Fruit fly (Drosophila melanogaster) Kc167 (cell line): ENCODE measurements around the gene CG34456.

ENCODE experiments used
- Myc ChIP-seq: fragments of >200 bp; optimal IDR thresholded peaks from 2 replicates; lab custom pipeline; 2017; ENCODE audit warnings: missing external identifiers
- Sin3A ChIP-seq: fragments of >200 bp; optimal IDR thresholded peaks from 2 replicates; lab custom pipeline; 2018; ENCODE audit warnings: missing external identifiers
- h ChIP-seq: fragments of >200 bp; optimal IDR thresholded peaks from 3 replicates; lab custom pipeline; 2018; ENCODE audit warnings: missing external identifiers
- insv ChIP-seq: fragments of >200 bp; optimal IDR thresholded peaks from 3 replicates; lab custom pipeline; 2018; ENCODE audit warnings: missing external identifiers
- psq ChIP-seq: fragments of >200 bp; optimal IDR thresholded peaks from 2 replicates; lab custom pipeline; 2017; ENCODE audit warnings: missing external identifiers
- ttk ChIP-seq: sonication (Bioruptor generic); optimal IDR thresholded peaks from 2 replicates; lab custom pipeline; 2017; ENCODE audit warnings: missing external identifiers

Gene CG34456

DNA sequence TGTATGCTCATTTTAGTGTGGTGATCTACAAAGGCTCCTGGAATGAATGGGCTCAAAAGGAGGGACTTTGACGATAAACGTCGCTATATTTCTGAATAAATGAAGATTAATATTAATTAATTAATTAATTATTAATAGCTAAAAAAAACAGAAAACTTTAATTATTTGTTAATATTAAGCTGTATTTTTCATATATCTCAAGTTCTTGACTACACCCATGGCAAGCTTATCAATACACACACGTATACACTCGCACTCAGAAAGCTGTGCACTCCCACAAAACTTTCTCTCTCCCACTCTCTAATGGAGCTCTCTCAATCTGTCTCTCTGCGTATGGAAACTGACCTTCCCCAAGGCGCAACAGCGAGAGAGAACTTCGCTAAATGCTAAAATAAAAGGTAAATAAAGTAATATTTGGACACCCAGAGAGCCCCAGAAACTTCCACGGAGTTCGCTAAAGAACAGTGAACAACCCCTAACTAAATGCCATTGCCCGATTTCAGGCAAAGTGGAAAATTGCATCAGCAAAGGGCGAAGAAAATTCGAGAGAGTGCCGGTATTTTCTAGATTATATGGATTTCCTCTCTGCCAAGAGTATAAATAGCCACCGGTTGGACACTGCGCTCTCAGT, 11.6 kb downstream of the CG34456 start:
- TF ChIP-seq psq (lab: Kevin White, UChicago) (no peak), Myc (no peak), Sin3A (lab: Kevin White, UChicago) (no peak)

dm6 chr3L:9375130-9375529, 13.2 kb downstream of the CG34456 start, which contains the start of gene CG4461:
Gene CG4461, plus strand, starts transcription at chr3L:9375430.
- TF ChIP-seq Sin3A (lab: Kevin White, UChicago) = no peak

DNA sequence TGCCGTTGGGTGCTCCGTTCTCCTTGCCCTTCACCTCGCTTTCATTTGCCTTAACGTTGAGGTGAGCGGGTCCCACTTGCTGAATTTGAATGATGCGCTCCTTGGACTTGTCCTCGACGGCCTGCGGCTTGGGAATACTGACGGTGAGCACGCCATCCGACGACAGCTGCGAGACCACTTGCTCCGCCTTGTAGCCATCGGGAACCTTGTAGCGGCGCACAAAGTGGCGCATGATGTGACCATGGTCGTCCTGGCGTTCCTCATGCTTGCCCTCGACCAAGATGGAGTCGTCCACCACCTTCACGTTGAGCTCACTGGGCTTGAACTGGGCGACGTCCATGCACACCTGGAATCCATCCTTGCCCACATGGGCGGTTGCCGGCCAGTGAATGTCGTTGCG, 14.7 kb downstream of the CG34456 start:
- TF ChIP-seq insv (no peak), psq (lab: Kevin White, UChicago) (no peak), h (no peak), Sin3A (lab: Kevin White, UChicago) (no peak), ttk (lab: Kevin White, UChicago) (no peak), Myc (no peak)

DNA sequence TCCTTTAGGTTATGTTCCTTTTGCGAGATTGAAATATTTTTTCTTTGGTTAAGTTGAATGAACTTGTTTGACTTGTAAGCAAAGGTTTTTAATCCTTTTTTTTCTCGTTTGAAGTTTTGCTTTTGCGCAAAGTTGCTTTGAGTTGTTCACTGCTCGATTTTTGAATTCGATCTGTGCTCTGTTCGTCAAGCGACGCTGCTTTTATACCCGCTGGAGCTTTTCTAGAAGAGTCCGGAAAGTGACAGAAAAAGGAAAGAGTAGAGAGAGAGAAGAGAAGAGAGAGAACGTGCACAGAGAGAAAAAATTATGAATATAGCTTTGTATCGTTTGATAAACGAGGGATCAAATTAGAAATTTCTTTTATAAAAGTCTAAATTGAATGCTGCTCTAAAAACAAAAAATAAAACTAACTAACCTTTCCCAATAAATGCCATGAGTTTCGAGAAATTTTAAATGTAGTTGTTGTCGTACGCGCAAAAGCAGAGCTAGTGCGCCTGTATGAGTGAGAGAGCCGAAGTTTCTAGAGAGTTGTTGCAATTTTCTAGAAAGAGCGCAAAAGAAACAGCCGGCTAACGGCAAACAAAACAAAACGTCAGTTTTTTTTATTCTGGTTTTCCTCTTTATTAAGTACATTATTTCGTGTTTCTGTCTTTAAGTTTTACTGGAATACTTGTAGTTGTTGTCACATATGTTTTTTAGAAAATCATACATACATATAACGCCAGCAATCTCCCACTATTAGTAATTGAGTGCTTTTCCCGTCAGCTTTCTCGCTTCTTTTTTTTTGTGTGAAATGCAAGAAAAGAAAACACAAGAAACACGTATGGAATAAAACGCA, 15.5 kb downstream of the CG34456 start, which contains the start of gene Hsp26:
Gene Hsp26, minus strand, starts transcription at position 230 of the 838 bp plus-strand sequence.
- no peak for TF ChIP-seq Sin3A (lab: Kevin White, UChicago)
- TF ChIP-seq h = no peak
- no peak for TF ChIP-seq insv
- no peak for TF ChIP-seq ttk (lab: Kevin White, UChicago)
- TF ChIP-seq Myc = no peak
- TF ChIP-seq psq (lab: Kevin White, UChicago) = no peak

dm6 chr3L:9379484-9380343, 17.8 kb downstream of the CG34456 start, which contains the start of gene Hsp67Ba:
Gene Hsp67Ba, minus strand, starts transcription at chr3L:9379534.
- TF ChIP-seq Sin3A (lab: Kevin White, UChicago) = no peak
- no peak for TF ChIP-seq Myc
- no peak for TF ChIP-seq h
- no peak for TF ChIP-seq psq (lab: Kevin White, UChicago)
- no peak for TF ChIP-seq insv
- TF ChIP-seq ttk (lab: Kevin White, UChicago) = no peak

DNA sequence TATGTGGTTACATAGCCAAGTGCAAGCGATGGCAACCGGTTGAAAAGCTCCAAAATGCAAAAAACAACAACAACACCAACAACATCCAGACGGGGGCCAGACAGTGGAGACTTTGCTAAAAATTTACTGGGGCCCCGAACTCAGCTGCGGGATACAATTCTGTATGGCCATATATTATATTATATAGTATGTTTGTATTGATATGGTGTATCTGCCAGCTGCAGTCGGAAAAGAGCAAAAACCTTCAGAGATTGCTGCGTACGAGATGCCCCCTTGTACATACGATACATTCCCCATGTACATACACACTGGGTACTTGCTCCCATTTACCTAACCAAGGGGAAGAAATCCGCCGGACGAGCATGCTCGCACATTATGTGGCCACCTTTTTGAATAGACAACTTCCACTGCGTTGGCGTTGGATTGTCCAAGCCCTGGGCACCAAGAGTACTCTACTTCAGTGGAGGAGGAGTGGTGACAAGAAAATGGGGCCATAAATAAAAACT, 18.5 kb downstream of the CG34456 start:
- TF ChIP-seq h = no peak
- no peak for TF ChIP-seq psq (lab: Kevin White, UChicago)
- no peak for TF ChIP-seq Sin3A (lab: Kevin White, UChicago)

- TF ChIP-seq h (no peak), Sin3A (lab: Kevin White, UChicago) (no peak), psq (lab: Kevin White, UChicago) (no peak), Myc (no peak), ttk (lab: Kevin White, UChicago) (no peak), insv (no peak)
These were observed 19.7 kb downstream of the CG34456 start, which contains the start of gene Hsp23 for dm6 chr3L:9381602-9382001. Gene Hsp23, plus strand, starts transcription at chr3L:9381882.

DNA sequence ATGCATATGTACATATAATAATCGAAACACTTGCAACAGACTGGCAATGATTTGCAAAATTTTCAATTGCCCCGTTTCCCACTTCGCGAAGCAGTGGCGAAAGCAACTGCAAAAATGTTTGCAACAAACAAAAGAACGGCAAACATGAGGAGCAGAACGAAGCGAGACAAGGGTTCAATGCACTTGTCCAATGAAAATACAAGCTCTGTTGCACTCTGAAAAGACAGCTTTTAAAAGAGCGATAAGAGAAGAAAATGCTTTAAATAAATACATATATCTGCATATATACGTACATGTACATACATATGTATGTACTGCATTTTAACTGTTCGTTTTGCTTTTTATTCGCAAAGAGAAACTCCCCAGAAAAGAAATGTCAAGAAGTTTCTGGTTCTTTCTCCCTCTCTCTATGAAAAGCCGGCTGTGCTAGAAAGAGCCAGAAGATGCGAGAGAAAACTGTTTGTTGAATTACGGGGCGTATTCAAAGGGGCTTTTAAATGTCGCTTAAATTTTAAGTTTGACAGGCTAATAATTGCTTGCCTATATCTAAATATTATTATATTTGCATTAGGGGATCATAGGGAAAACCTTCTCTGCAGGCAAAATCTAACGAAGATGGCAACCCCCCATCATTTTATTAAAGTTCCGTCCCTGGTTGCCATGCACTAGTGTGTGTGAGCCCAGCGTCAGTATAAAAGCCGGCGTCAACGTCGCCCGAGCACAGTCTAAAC, 21.6 kb downstream of the CG34456 start, which contains the start of gene Hsp27:
Gene Hsp27, plus strand, starts transcription at position 719 of the 731 bp plus-strand sequence.
- TF ChIP-seq insv = no peak
- TF ChIP-seq Sin3A (lab: Kevin White, UChicago) = no peak
- no peak for TF ChIP-seq h
- no peak for TF ChIP-seq Myc
- TF ChIP-seq ttk (lab: Kevin White, UChicago) = no peak
- no peak for TF ChIP-seq psq (lab: Kevin White, UChicago)

- TF ChIP-seq Sin3A (lab: Kevin White, UChicago) = no peak
- no peak for TF ChIP-seq psq (lab: Kevin White, UChicago)
- TF ChIP-seq h = no peak
- TF ChIP-seq insv = no peak
- TF ChIP-seq Myc = no peak
- no peak for TF ChIP-seq ttk (lab: Kevin White, UChicago)
These were observed 22.7 kb downstream of the CG34456 start for dm6 chr3L:9384445-9385079.

DNA sequence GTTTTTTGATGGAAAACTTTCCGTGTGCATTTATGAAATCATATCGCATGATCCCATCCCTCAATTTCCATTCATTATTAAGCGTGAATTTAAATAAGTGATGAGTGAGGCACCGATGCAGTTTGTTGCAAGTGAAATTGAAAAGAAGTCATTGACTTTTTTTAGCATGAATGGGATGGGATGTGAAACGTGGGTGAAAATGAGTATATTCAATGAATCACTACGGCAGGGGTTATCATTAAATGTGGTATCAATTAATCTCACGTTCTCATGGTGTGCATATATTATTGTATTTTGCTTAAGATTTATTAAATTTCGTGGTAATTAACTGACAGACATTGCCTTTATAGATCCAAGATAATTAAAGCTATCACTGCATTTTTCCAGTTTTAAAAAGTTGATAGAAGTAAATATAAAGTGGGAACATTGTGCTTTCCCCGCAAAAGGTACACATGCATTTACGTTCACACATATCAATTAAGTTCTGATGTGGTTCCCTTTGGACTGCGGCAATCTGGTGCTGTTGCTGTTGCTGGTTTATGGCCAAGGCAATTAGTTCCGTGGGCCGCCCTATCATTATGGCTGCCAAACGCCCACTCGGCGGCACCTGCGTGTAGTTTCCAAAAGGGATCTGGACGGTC, 29.6 kb downstream of the CG34456 start:
- no peak for TF ChIP-seq Sin3A (lab: Kevin White, UChicago)
- TF ChIP-seq h = no peak
- TF ChIP-seq Myc = no peak
- TF ChIP-seq ttk (lab: Kevin White, UChicago) = no peak
- TF ChIP-seq psq (lab: Kevin White, UChicago) = no peak

DNA sequence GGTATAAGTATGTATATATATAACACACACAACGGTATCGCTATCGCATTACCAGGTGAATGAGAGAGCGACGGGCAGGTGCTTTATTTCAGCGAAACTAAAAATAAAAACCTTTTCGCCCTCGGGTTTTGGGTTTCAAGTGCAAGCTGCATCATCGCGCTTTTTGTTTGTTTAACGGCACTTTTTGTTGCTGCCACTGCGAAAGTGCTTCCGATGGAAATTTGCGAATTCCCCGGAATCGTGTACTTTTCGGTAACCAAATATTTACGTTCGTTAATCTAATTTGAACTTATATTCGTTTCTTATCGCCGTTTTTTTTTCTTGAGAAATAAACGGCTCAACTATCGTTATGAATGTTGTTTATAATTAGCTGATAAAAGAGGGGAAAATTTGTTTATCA, 34.1 kb downstream of the CG34456 start:
- TF ChIP-seq Myc = no peak
- no peak for TF ChIP-seq psq (lab: Kevin White, UChicago)
- no peak for TF ChIP-seq ttk (lab: Kevin White, UChicago)
